Worm (Caenorhabditis elegans): Measurements from ENCODE around the gene F19C6.2.

Gene F19C6.2

DNA sequence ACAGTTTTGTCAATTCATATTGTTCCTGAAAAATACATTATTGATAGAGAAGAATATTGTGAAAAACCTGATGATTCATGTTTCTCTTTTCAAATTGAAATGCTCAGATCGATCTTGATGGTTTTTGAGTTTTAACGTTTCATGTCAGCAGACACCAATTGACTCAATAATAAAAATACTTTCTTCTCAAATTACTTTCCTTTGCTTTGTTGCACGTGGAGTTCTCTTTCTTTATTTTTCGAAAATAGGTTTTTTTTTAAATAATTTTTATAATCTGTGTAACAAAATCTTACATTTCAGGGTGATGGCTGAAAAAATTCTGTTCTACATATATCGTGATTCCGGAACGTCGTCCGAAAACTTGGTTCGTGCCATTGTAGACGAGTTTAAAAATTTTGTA, at the start of gene F19C6.2:
Gene F19C6.2, plus strand, starts transcription at position 301 of the 400 bp plus-strand sequence.
- TF ChIP-seq lsy-2 (tag; optimal IDR thresholded peaks at IDR 0.05): no peak
- no peak for TF ChIP-seq nhr-12 (tag; optimal IDR thresholded peaks at IDR 0.05)
- no peak for TF ChIP-seq mls-2 (tag; optimal IDR thresholded peaks at IDR 0.05)
- TF ChIP-seq hlh-1 (tag; optimal IDR thresholded peaks at IDR 0.05): no peak
- no peak for TF ChIP-seq drap-1 (GFP tag; optimal IDR thresholded peaks at IDR 0.05)
- no peak for TF ChIP-seq snpc-4 (tag; optimal IDR thresholded peaks at IDR 0.05)
- no peak for TF ChIP-seq mep-1 (tag; optimal IDR thresholded peaks at IDR 0.05)
- no peak for TF ChIP-seq pha-4 (tag; optimal IDR thresholded peaks at IDR 0.05)
- TF ChIP-seq sptf-1 (tag; optimal IDR thresholded peaks at IDR 0.05): no peak
- TF ChIP-seq tbx-8 (GFP tag; optimal IDR thresholded peaks at IDR 0.05): no peak
- no peak for TF ChIP-seq ham-2 (GFP tag; optimal IDR thresholded peaks at IDR 0.05)

DNA sequence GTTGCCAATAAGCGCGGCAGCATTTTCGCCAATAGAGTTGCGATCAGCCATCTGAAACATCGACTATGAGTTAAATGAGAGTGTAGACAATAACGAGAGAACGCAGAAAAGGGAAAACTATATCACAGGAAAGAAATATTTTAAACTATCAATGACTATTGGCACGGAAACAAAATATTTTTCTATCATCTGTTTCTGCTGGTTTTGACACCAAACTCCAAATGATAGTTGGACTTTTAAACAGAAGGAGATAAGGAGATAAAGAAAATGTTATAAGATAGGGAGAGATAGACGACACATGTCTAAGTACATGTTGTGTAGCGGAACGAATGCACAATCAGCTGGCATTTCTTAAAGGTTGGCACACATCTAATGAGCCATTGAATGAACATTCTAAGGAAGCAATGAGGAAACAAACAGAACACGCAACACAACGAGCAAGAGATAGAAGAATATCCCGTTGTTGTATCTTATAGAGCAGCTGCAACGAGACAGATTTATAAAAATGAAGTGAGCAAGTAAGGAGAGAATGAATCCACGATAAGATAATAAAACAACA, 46.2 kb upstream of the F19C6.2 start, which contains the start of gene cysl-1:
Gene cysl-1, minus strand, starts transcription at position 51 of the 559 bp plus-strand sequence.
- TF ChIP-seq unc-120 (tag; optimal IDR thresholded peaks at IDR 0.05; ENCODE audit: poor library complexity, severe bottlenecking): peak; percentile 51
- peak; percentile 85 for TF ChIP-seq hlh-1 (tag; optimal IDR thresholded peaks at IDR 0.05)
- no peak for TF ChIP-seq elt-3 (tag; optimal IDR thresholded peaks at IDR 0.05)
- TF ChIP-seq unc-62 (GFP tag; optimal IDR thresholded peaks at IDR 0.05): peak; percentile 42
- no peak for TF ChIP-seq blmp-1 (tag; optimal IDR thresholded peaks at IDR 0.05)
- TF ChIP-seq ceh-39 (tag; optimal IDR thresholded peaks at IDR 0.05): no peak

DNA sequence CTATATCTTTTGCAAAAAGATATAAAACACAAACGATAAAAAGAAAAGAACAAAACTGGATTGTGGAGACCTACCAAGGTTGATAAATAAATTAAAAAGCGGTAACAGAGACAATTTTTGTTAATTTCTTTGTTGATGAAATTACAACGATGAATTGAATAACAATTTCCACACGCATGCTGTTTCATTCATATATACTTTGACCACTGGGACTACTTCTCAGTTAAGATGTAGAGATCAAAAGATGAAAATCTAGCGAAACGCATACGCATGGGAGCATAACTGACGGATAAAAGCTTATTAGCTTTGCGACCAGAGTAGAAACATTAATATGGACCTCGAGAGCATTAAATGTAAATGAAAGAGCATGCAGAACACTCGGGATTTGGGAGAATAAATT, 44.7 kb upstream of the F19C6.2 start:
- TF ChIP-seq ztf-11 (tag; optimal IDR thresholded peaks at IDR 0.05): no peak
- peak; percentile 66 for TF ChIP-seq ces-1 (GFP tag; optimal IDR thresholded peaks at IDR 0.05)

DNA sequence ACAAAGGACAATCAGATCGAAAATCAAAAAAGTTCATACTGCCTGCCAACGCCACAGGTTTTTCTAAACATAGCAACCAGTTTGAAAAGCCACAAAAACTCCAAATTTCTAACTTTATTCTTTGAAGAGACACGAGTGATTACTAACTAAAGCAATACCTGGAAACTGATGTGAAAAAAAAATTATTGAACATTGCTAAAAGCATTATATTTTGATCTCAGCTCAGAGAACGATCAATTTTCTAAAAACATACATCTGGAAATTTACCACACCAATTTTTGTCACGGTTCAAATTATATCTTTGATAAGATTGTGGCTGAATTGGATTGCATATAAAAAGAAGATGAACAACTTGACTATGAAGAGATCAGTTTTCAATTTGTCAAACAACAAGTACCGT, 43.3 kb upstream of the F19C6.2 start:
- TF ChIP-seq cnd-1 (tag; optimal IDR thresholded peaks at IDR 0.05) (no peak), unc-120 (tag; optimal IDR thresholded peaks at IDR 0.05; ENCODE audit: poor library complexity, severe bottlenecking) (no peak), ceh-39 (tag; optimal IDR thresholded peaks at IDR 0.05) (no peak), M03D4.4 (tag; optimal IDR thresholded peaks at IDR 0.05) (no peak), mab-5 (tag; optimal IDR thresholded peaks at IDR 0.05) (no peak), unc-62 (GFP tag; optimal IDR thresholded peaks at IDR 0.05) (no peak), nhr-237 (tag; optimal IDR thresholded peaks at IDR 0.05) (no peak), drap-1 (GFP tag; optimal IDR thresholded peaks at IDR 0.05) (no peak), mls-2 (tag; optimal IDR thresholded peaks at IDR 0.05) (no peak), blmp-1 (tag; optimal IDR thresholded peaks at IDR 0.05) (no peak), lin-13 (tag; optimal IDR thresholded peaks at IDR 0.05) (no peak), unc-39 (tag; optimal IDR thresholded peaks at IDR 0.05) (no peak), nhr-28 (tag; optimal IDR thresholded peaks at IDR 0.05) (no peak), ceh-43 (GFP tag; optimal IDR thresholded peaks at IDR 0.05) (no peak), sptf-1 (tag; optimal IDR thresholded peaks at IDR 0.05) (no peak), pha-4 (tag; optimal IDR thresholded peaks at IDR 0.05) (no peak), snpc-4 (tag; optimal IDR thresholded peaks at IDR 0.05) (no peak), tbx-8 (GFP tag; optimal IDR thresholded peaks at IDR 0.05) (no peak)

DNA sequence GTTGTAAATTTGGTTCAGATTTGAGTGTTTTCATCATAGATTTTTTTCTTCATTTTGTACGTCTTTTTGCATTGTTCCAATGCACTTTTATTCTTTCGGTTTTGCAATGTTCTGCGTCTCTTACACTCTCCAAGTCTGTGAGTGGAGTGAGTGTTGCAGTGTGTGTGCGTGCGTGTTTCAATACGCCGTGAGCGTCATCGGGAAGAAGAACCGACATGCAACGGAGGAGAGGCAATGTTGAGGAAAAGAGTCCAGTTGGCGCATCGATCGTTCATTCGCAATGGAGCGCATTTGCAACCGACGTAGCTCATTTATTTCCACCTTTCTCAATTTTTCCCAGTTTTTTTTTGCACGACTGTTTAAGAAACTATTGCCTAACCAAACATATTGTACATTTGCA, 42.2 kb upstream of the F19C6.2 start, which contains the start of gene ZC506.1:
Gene ZC506.1, plus strand, starts transcription at position 400 of the 400 bp plus-strand sequence.
- TF ChIP-seq mep-1 (tag; optimal IDR thresholded peaks at IDR 0.05): peak; percentile 98
- peak; percentile 73 for TF ChIP-seq lsy-2 (tag; optimal IDR thresholded peaks at IDR 0.05)
- TF ChIP-seq tbx-8 (GFP tag; optimal IDR thresholded peaks at IDR 0.05): no peak
- no peak for TF ChIP-seq blmp-1 (tag; optimal IDR thresholded peaks at IDR 0.05)
- TF ChIP-seq ceh-83 (GFP tag; optimal IDR thresholded peaks at IDR 0.05): no peak
- peak; percentile 78 for TF ChIP-seq unc-120 (tag; optimal IDR thresholded peaks at IDR 0.05; ENCODE audit: poor library complexity, severe bottlenecking)
- TF ChIP-seq snpc-4 (tag; optimal IDR thresholded peaks at IDR 0.05): no peak
- TF ChIP-seq nhr-76 (tag; optimal IDR thresholded peaks at IDR 0.05): no peak
- peak; percentile 90 for TF ChIP-seq nhr-237 (tag; optimal IDR thresholded peaks at IDR 0.05)
- TF ChIP-seq ceh-43 (GFP tag; optimal IDR thresholded peaks at IDR 0.05): peak; percentile 10
- peak; percentile 81 for TF ChIP-seq sptf-1 (tag; optimal IDR thresholded peaks at IDR 0.05)
- TF ChIP-seq mls-2 (tag; optimal IDR thresholded peaks at IDR 0.05): peak; percentile 87
- no peak for TF ChIP-seq lin-32 (GFP tag; optimal IDR thresholded peaks at IDR 0.05)
- no peak for TF ChIP-seq nhr-28 (tag; optimal IDR thresholded peaks at IDR 0.05)
- peak; percentile 8 for TF ChIP-seq ham-2 (GFP tag; optimal IDR thresholded peaks at IDR 0.05)
- TF ChIP-seq unc-62 (GFP tag; optimal IDR thresholded peaks at IDR 0.05): peak; percentile 82
- no peak for TF ChIP-seq elt-1 (tag; optimal IDR thresholded peaks at IDR 0.05; ENCODE audit: borderline replicate concordance, insufficient read depth)
- TF ChIP-seq unc-39 (tag; optimal IDR thresholded peaks at IDR 0.05): no peak
- TF ChIP-seq ces-1 (GFP tag; optimal IDR thresholded peaks at IDR 0.05): peak; percentile 81
- peak; percentile 22 for TF ChIP-seq elt-3 (tag; optimal IDR thresholded peaks at IDR 0.05)
- peak; percentile 84 for TF ChIP-seq hlh-1 (tag; optimal IDR thresholded peaks at IDR 0.05)
- TF ChIP-seq M03D4.4 (tag; optimal IDR thresholded peaks at IDR 0.05): peak; percentile 70
- TF ChIP-seq pha-4 (tag; optimal IDR thresholded peaks at IDR 0.05): peak; percentile 94
- TF ChIP-seq drap-1 (GFP tag; optimal IDR thresholded peaks at IDR 0.05): peak; percentile 76
- peak; percentile 83 for TF ChIP-seq cnd-1 (tag; optimal IDR thresholded peaks at IDR 0.05)
- peak; percentile 89 for TF ChIP-seq ceh-39 (tag; optimal IDR thresholded peaks at IDR 0.05)
- no peak for TF ChIP-seq nhr-12 (tag; optimal IDR thresholded peaks at IDR 0.05)
- TF ChIP-seq nhr-2 (tag; optimal IDR thresholded peaks at IDR 0.05): no peak
- peak; percentile 89 for TF ChIP-seq lin-13 (tag; optimal IDR thresholded peaks at IDR 0.05)
- peak; percentile 83 for TF ChIP-seq ztf-11 (tag; optimal IDR thresholded peaks at IDR 0.05)
- TF ChIP-seq sem-2 (GFP tag; optimal IDR thresholded peaks at IDR 0.05): no peak
- no peak for TF ChIP-seq mab-5 (tag; optimal IDR thresholded peaks at IDR 0.05)
- TF ChIP-seq flh-1 (GFP tag; optimal IDR thresholded peaks at IDR 0.05): no peak

All from whole organism, mixed stage, embryonic.